Worm (Caenorhabditis elegans): ENCODE measurements around the gene sulp-8.

sulp-8 gene

DNA sequence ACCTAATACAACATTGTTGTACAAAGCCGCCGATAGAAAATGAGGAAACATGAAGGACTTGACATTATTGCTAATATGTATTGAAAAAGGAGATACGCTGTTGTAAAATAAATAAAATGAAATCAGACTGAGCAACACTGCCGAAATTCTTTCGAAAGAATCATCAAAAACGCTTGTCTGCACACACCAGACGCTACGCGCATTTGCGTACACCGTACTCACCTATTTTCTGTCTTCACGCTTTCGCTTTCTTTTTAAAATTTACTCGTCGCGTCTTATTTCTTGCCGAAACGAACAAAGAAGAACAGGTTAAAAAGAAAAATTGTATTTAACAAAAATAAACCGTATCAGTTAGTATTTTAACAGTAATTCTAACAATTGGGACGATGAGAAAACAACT is 17.3 kb upstream of the sulp-8 start (continued):
- no peak for TF ChIP-seq snpc-4 (tag; optimal IDR thresholded peaks at IDR 0.05)
- peak; percentile 6 for TF ChIP-seq T20F7.1 (GFP tag; optimal IDR thresholded peaks at IDR 0.05)
- no peak for TF ChIP-seq aly-2 (tag; optimal IDR thresholded peaks at IDR 0.05)
- TF ChIP-seq sdz-12 (GFP tag; optimal IDR thresholded peaks at IDR 0.05): no peak
- TF ChIP-seq ceh-32 (tag; optimal IDR thresholded peaks at IDR 0.05; ENCODE audit: poor library complexity): no peak
- TF ChIP-seq nhr-6 (tag; optimal IDR thresholded peaks at IDR 0.05): peak; percentile 56
- TF ChIP-seq lir-3 (tag; optimal IDR thresholded peaks at IDR 0.05): no peak
- peak in 1 of 2 experiments; percentile 20 for TF ChIP-seq mdl-1 (tag; optimal IDR thresholded peaks at IDR 0.05)
- no peak for TF ChIP-seq lin-29 (GFP tag; IDR thresholded peaks at IDR 0.05)
- TF ChIP-seq ceh-82 (tag; optimal IDR thresholded peaks at IDR 0.05): no peak
- no peak for TF ChIP-seq lin-1 (GFP tag; IDR thresholded peaks at IDR 0.05)
- TF ChIP-seq pqm-1 (tag; optimal IDR thresholded peaks at IDR 0.05): no peak
- TF ChIP-seq cey-2 (tag; optimal IDR thresholded peaks at IDR 0.05; ENCODE audit: borderline replicate concordance, insufficient read depth): no peak
- TF ChIP-seq nhr-111 (GFP tag; optimal IDR thresholded peaks at IDR 0.05): no peak
- no peak for TF ChIP-seq dmd-6 (GFP tag; IDR thresholded peaks at IDR 0.05)
- no peak for TF ChIP-seq daf-8 (GFP tag; IDR thresholded peaks at IDR 0.05)
- TF ChIP-seq snpc-1.2 (GFP tag; IDR thresholded peaks at IDR 0.05): no peak
- no peak for TF ChIP-seq pha-4 (GFP tag; IDR thresholded peaks at IDR 0.05)
- TF ChIP-seq pha-4 (tag; optimal IDR thresholded peaks at IDR 0.05): no peak
- TF ChIP-seq vab-7 (GFP tag; IDR thresholded peaks at IDR 0.05): no peak
- TF ChIP-seq ctbp-1 (GFP tag; IDR thresholded peaks at IDR 0.05): no peak
- TF ChIP-seq ZK546.5 (tag; optimal IDR thresholded peaks at IDR 0.05): no peak
- TF ChIP-seq ceh-44 (GFP tag; IDR thresholded peaks at IDR 0.05): no peak
- no peak for TF ChIP-seq Y105C5A.15 (GFP tag; IDR thresholded peaks at IDR 0.05)
- no peak for TF ChIP-seq daf-19 (GFP tag; conservative IDR thresholded peaks at IDR 0.05)
- TF ChIP-seq ceh-20 (GFP tag; IDR thresholded peaks at IDR 0.05): no peak
- no peak for TF ChIP-seq ceh-28 (tag; optimal IDR thresholded peaks at IDR 0.05)
- no peak for TF ChIP-seq nhr-41 (GFP tag; IDR thresholded peaks at IDR 0.05)
- no peak for TF ChIP-seq nhr-10 (tag; optimal IDR thresholded peaks at IDR 0.05)
- TF ChIP-seq saeg-2 (GFP tag; IDR thresholded peaks at IDR 0.05): no peak
- no peak for TF ChIP-seq mep-1 (tag; optimal IDR thresholded peaks at IDR 0.05)
- TF ChIP-seq Y75B8A.6 (GFP tag; IDR thresholded peaks at IDR 0.05): no peak
- TF ChIP-seq lin-39 (tag; optimal IDR thresholded peaks at IDR 0.05): no peak
- TF ChIP-seq mxl-3 (GFP tag; optimal IDR thresholded peaks at IDR 0.05): no peak
- no peak for TF ChIP-seq F26F4.8 (GFP tag; conservative IDR thresholded peaks at IDR 0.05)
- TF ChIP-seq hif-1 (tag; optimal IDR thresholded peaks at IDR 0.05): no peak
- no peak for TF ChIP-seq F37D6.2 (tag; optimal IDR thresholded peaks at IDR 0.05)
- TF ChIP-seq hlh-30 (tag; optimal IDR thresholded peaks at IDR 0.05; ENCODE audit: insufficient read depth): no peak
- peak; percentile 37 for TF ChIP-seq dpl-1 (GFP tag; optimal IDR thresholded peaks at IDR 0.05)
- TF ChIP-seq hmg-1.1 (GFP tag; IDR thresholded peaks at IDR 0.05): 0 out of 2 replicates have a peak, but pooled peaks have one; percentile 36
- no peak for TF ChIP-seq spr-3 (GFP tag; optimal IDR thresholded peaks at IDR 0.05)
- peak; percentile 63 for TF ChIP-seq nhr-28 (tag; optimal IDR thresholded peaks at IDR 0.05)
- peak; percentile 71 for TF ChIP-seq mes-2 (tag; optimal IDR thresholded peaks at IDR 0.05; ENCODE audit: poor library complexity, severe bottlenecking)
- no peak for TF ChIP-seq D1046.2 (GFP tag; IDR thresholded peaks at IDR 0.05)
- TF ChIP-seq lin-15B (tag; optimal IDR thresholded peaks at IDR 0.05): no peak
- TF ChIP-seq attf-4 (tag; optimal IDR thresholded peaks at IDR 0.05): no peak
- TF ChIP-seq set-16 (GFP tag; IDR thresholded peaks at IDR 0.05): no peak
- no peak for TF ChIP-seq zag-1 (tag; optimal IDR thresholded peaks at IDR 0.05)
- TF ChIP-seq mdt-29 (GFP tag; IDR thresholded peaks at IDR 0.05): no peak
- peak; percentile 97 for TF ChIP-seq aha-1 (tag)
- no peak for TF ChIP-seq madf-5 (GFP tag; IDR thresholded peaks at IDR 0.05)
